Worm (Caenorhabditis elegans): ENCODE results near the gene gcy-31.

The gcy-31 gene

DNA sequence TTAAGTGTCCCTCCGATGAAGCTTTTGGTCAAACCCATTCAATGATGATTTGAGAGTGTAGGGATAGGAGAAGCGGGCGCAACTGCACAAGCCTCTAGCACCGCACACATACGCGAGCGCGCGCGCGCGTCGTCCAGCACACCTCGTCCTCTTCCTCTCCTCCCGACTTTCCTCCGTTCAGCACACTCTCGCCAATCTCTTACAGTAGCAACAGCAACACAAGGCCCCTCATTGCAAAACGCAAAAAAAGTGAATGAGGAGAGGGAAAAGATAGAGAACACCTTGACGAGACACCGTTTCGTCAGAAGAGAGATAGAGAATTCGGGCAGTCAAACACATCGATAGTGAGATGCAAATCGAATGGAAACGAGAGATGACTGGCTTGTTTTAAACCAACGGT, 5.2 kb upstream of the gcy-31 start (continued):
- no peak for TF ChIP-seq nhr-12 (tag; optimal IDR thresholded peaks at IDR 0.05)
- TF ChIP-seq alr-1 (tag; optimal IDR thresholded peaks at IDR 0.05; ENCODE audit: borderline replicate concordance): no peak
- no peak for TF ChIP-seq F16B12.6 (tag; optimal IDR thresholded peaks at IDR 0.05)
- TF ChIP-seq nhr-11 (tag; optimal IDR thresholded peaks at IDR 0.05): no peak
- TF ChIP-seq ztf-4 (tag; optimal IDR thresholded peaks at IDR 0.05): no peak
- TF ChIP-seq unc-30 (tag; optimal IDR thresholded peaks at IDR 0.05): no peak
- TF ChIP-seq zip-4 (GFP tag; optimal IDR thresholded peaks at IDR 0.05): no peak
- no peak for TF ChIP-seq nhr-237 (tag; optimal IDR thresholded peaks at IDR 0.05)
- TF ChIP-seq vab-15 (tag; optimal IDR thresholded peaks at IDR 0.05): no peak
- TF ChIP-seq sox-4 (tag; optimal IDR thresholded peaks at IDR 0.05): no peak
- TF ChIP-seq mef-2 (tag; optimal IDR thresholded peaks at IDR 0.05): no peak
- TF ChIP-seq C16A3.4 (tag; optimal IDR thresholded peaks at IDR 0.05): no peak
- peak in 1 of 2 experiments; percentile 48 for TF ChIP-seq lin-35 (GFP tag; optimal IDR thresholded peaks at IDR 0.05)
- TF ChIP-seq lin-13 (GFP tag; optimal IDR thresholded peaks at IDR 0.05): no peak
- TF ChIP-seq unc-62 (GFP tag; optimal IDR thresholded peaks at IDR 0.05): no peak
- no peak for TF ChIP-seq lin-15B (tag; optimal IDR thresholded peaks at IDR 0.05)
- TF ChIP-seq lir-3 (tag; optimal IDR thresholded peaks at IDR 0.05; ENCODE audit: poor library complexity): no peak
- peak in 1 of 6 experiments; percentile 19 for TF ChIP-seq elt-3 (tag; optimal IDR thresholded peaks at IDR 0.05)
- TF ChIP-seq nhr-19 (GFP tag; conservative IDR thresholded peaks at IDR 0.05): no peak
- TF ChIP-seq isw-1 (GFP tag; IDR thresholded peaks at IDR 0.05): no peak
- TF ChIP-seq ceh-63 (GFP tag; optimal IDR thresholded peaks at IDR 0.05): no peak
- no peak for TF ChIP-seq fkh-4 (tag; optimal IDR thresholded peaks at IDR 0.05; ENCODE audit: borderline replicate concordance)
- TF ChIP-seq jun-1 (tag; optimal IDR thresholded peaks at IDR 0.05): peak; percentile 1
- TF ChIP-seq snpc-4 (tag; optimal IDR thresholded peaks at IDR 0.05): no peak
- TF ChIP-seq nhr-84 (tag; optimal IDR thresholded peaks at IDR 0.05): no peak
- TF ChIP-seq swsn-7 (tag; optimal IDR thresholded peaks at IDR 0.05): peak; percentile 44
- no peak for TF ChIP-seq ces-1 (GFP tag; optimal IDR thresholded peaks at IDR 0.05)
- TF ChIP-seq egl-27 (tag; optimal IDR thresholded peaks at IDR 0.05): peak in 1 of 2 experiments; percentile 7
- no peak for TF ChIP-seq efl-3 (GFP tag; optimal IDR thresholded peaks at IDR 0.05)
- no peak for TF ChIP-seq sptf-1 (tag; optimal IDR thresholded peaks at IDR 0.05)
- TF ChIP-seq xbp-1 (tag; optimal IDR thresholded peaks at IDR 0.05): no peak
- TF ChIP-seq skn-1 (tag; optimal IDR thresholded peaks at IDR 0.05): peak; percentile 95
- TF ChIP-seq nhr-71 (tag; optimal IDR thresholded peaks at IDR 0.05): peak; percentile 54
- no peak for TF ChIP-seq zag-1 (tag; optimal IDR thresholded peaks at IDR 0.05)
- TF ChIP-seq sup-37 (GFP tag; optimal IDR thresholded peaks at IDR 0.05): no peak
- TF ChIP-seq nhr-77 (tag; optimal IDR thresholded peaks at IDR 0.05): no peak
- TF ChIP-seq unc-130 (tag; optimal IDR thresholded peaks at IDR 0.05): no peak
- no peak for TF ChIP-seq C34B4.2 (tag; optimal IDR thresholded peaks at IDR 0.05)
- TF ChIP-seq nhr-28 (tag; optimal IDR thresholded peaks at IDR 0.05): no peak
- peak; percentile 82 for TF ChIP-seq mep-1 (tag; optimal IDR thresholded peaks at IDR 0.05)
- no peak for TF ChIP-seq fkh-10 (GFP tag; optimal IDR thresholded peaks at IDR 0.05)
- TF ChIP-seq ama-1 (optimal IDR thresholded peaks at IDR 0.05): no peak
- TF ChIP-seq ztf-11 (tag; optimal IDR thresholded peaks at IDR 0.05): no peak
- no peak for TF ChIP-seq aly-2 (tag; optimal IDR thresholded peaks at IDR 0.05)
- TF ChIP-seq hlh-4 (tag; optimal IDR thresholded peaks at IDR 0.05): no peak
- TF ChIP-seq C04F5.9 (tag; optimal IDR thresholded peaks at IDR 0.05): no peak
- TF ChIP-seq unc-98 (GFP tag; IDR thresholded peaks at IDR 0.05): no peak
- no peak for TF ChIP-seq fos-1 (tag; optimal IDR thresholded peaks at IDR 0.05)
- peak; percentile 13 to 52 for TF ChIP-seq lsy-2 (tag; optimal IDR thresholded peaks at IDR 0.05)
- TF ChIP-seq blmp-1 (tag; optimal IDR thresholded peaks at IDR 0.05): peak; percentile 95
- no peak for TF ChIP-seq nhr-76 (tag; optimal IDR thresholded peaks at IDR 0.05)
- TF ChIP-seq grh-1 (GFP tag; IDR thresholded peaks at IDR 0.05): no peak
- TF ChIP-seq mab-9 (GFP tag; IDR thresholded peaks at IDR 0.05): no peak
- TF ChIP-seq ceh-82 (tag; optimal IDR thresholded peaks at IDR 0.05): peak; percentile 4 to 41 (median 25)
- TF ChIP-seq efl-1 (optimal IDR thresholded peaks at IDR 0.05): no peak
- no peak for TF ChIP-seq efl-1 (GFP tag; optimal IDR thresholded peaks at IDR 0.05 in 1 of 2)
